Fruit fly (Drosophila melanogaster): ENCODE results near the gene CG7149.

CG7149 gene

DNA sequence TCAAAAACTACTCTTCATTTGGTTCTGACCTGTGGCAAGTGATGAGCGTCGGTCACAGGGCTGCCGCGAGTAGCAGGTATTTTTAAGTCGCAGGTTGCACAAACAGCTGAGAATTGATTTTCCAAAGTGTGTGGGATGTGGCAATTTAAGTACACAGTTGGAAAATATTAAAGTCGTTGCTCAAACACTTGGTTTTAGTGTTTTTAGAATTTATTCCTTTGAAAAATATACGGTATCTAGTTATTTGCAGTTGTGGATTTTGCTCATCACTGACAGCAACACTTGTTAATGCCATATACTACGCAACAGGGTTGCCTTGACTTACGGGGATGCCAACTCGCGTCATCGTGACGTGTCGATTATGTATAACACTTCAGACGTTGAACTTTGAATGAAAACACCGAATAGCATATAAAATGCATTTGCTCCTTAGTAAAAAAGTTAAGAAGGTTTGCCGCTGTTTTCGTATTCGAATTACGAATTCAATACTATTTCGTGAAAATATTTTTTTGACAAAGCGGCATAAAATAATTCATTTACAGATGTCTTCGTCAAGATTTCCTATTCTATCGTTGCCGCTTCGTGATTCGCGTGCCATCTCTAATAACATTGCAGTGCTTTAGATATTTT, 9.6 kb upstream of the CG7149 start, which contains the start of the genes Herp and r2d2:
Gene Herp, minus strand, starts transcription at position 255 of the 630 bp plus-strand sequence.
Gene r2d2, plus strand, starts transcription at position 344 of the 630 bp plus-strand sequence.
- TF ChIP-seq bab1 (GFP tag; optimal IDR thresholded peaks at IDR 0.05) (peak; percentile 89), cnc (optimal IDR thresholded peaks at IDR 0.05) (peak in 1 of 2 experiments; percentile 33), Clk (GFP tag; optimal IDR thresholded peaks at IDR 0.05) (peak; percentile 73), Hr96 (GFP tag; optimal IDR thresholded peaks at IDR 0.05) (peak; percentile 96), CG7101 (tag; optimal IDR thresholded peaks at IDR 0.05) (peak; percentile 91), toe (GFP tag; optimal IDR thresholded peaks at IDR 0.05) (peak; percentile 97), tj (GFP tag; optimal IDR thresholded peaks at IDR 0.05) (peak; percentile 68), CG12768 (GFP tag; optimal IDR thresholded peaks at IDR 0.05) (peak; percentile 96), CG5204 (GFP tag; optimal IDR thresholded peaks at IDR 0.05) (peak; percentile 94), ovo (GFP tag; optimal IDR thresholded peaks at IDR 0.05) (peak; percentile 90), CG33017 (tag; optimal IDR thresholded peaks at IDR 0.05) (peak; percentile 92), CG14711 (tag; optimal IDR thresholded peaks at IDR 0.05) (peak; percentile 85), CG11617 (GFP tag; optimal IDR thresholded peaks at IDR 0.05) (peak; percentile 91), Mnt (GFP tag; optimal IDR thresholded peaks at IDR 0.05) (peak; percentile 90), CG1620 (GFP tag; optimal IDR thresholded peaks at IDR 0.05) (peak; percentile 92), Crg-1 (GFP tag; optimal IDR thresholded peaks at IDR 0.05) (peak; percentile 89), cic (GFP tag; optimal IDR thresholded peaks at IDR 0.05) (peak; percentile 66), kay (GFP tag; ENCODE audit: borderline replicate concordance) (peak; percentile 84), pad (GFP tag; optimal IDR thresholded peaks at IDR 0.05) (peak; percentile 79), CG7045 (GFP tag; optimal IDR thresholded peaks at IDR 0.05) (peak; percentile 90)

DNA sequence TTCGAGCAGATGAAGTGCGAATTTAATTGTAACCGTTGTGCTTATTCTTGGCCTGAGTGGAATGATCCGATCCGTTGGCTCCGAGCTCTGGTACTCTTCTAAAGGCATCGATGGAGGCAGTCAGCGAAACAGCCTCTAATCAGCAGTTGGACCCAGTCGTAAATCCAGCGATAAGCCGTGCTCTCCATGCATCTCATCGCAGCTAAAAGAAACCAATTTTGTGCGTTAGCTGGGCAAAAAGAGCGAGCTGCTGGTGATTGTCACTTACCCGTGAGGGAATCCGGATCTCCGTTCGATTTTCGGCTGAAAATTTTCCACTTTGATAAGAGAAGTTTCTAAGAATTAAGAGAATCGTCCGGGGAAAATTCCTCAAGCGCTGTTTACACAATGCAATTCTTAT, 5.5 kb upstream of the CG7149 start, which contains the start of gene LKRSDH:
Gene LKRSDH, minus strand, starts transcription at position 101 of the 400 bp plus-strand sequence.
- TF ChIP-seq cic (GFP tag; optimal IDR thresholded peaks at IDR 0.05) (peak; percentile 21), CG11617 (GFP tag; optimal IDR thresholded peaks at IDR 0.05) (no peak)

DNA sequence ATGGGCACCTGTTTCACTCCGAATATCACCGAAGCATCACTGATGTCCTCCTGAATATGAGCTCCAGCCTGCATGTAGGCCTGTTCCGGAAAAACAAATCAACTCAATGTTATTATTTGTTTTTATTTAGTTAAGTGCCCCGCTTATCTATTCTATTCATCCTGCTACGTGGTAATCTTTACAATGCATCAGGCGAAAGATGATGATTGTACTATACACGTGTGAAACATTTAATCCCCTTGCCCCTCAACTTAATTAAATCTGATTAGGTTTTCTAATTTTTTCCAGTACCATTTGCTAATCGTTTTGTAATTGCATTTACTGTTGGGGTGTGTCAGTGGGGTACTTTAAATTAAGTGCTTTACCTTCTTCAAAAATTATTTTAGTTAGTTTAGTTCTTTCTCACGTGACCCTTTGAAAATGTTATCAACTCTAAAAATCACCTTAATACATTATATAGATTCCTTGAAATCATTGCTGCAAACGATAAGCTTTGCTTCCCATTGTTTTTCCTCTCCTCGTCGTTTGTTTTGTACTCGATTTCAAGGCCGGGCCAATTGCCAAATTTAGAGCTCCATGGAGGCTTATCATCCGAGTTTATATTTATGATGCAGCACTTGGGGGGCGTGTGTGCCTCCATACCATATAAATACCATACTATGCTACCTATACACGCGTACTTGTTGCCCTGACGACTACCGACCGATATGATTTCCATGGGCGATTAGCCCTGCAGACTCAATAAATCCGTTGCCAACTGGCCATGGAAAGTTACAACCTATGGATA, 4.5 kb upstream of the CG7149 start:
- TF ChIP-seq kay (GFP tag; ENCODE audit: borderline replicate concordance) (peak; percentile 80), CG1620 (GFP tag; optimal IDR thresholded peaks at IDR 0.05) (no peak), cic (GFP tag; optimal IDR thresholded peaks at IDR 0.05) (peak; percentile 89), Mnt (GFP tag; optimal IDR thresholded peaks at IDR 0.05) (peak; percentile 47), cnc (optimal IDR thresholded peaks at IDR 0.05) (no peak)

DNA sequence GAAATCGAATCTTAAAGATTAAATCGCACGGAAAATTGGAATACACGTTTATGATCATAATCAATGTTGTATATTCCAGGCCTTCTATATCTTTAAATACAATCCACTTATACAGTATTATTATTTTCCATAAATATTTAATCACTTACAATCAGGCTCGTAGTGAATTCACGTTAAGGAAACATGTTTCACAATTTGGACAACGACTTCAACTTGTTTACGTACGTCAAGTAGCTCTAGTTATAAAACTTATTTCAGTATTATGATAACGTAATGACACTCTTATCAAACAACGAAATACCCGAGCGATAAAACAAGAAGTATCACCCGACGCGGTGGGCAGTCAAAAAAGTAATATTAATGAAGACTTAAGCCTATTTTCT, 990 bp upstream of the CG7149 start:
- TF ChIP-seq CG7101 (tag; optimal IDR thresholded peaks at IDR 0.05) (no peak), kay (GFP tag; ENCODE audit: borderline replicate concordance) (peak; percentile 91), CG14711 (tag; optimal IDR thresholded peaks at IDR 0.05) (no peak), tj (GFP tag; optimal IDR thresholded peaks at IDR 0.05) (no peak)

DNA sequence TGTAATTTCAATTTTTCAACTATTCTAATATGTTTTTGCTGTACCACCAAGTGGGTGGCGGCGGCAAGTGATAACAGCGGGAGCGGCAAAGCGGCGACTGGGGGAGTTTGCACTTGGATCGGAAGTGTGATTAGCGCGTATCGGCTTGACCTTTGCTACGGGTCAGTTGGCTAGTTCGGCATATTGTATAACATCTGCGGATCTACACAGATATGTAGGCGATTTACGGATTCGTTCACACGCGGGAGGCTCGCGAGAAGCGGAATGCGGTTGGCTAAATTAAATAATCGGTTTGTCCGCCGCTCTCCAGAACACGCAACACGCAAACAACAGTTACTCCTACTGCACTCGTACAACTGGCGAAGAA, 293 bp downstream of the CG7149 start:
- TF ChIP-seq CG14711 (tag; optimal IDR thresholded peaks at IDR 0.05) (no peak), CG5204 (GFP tag; optimal IDR thresholded peaks at IDR 0.05) (no peak), CG11617 (GFP tag; optimal IDR thresholded peaks at IDR 0.05) (no peak), Hr96 (GFP tag; optimal IDR thresholded peaks at IDR 0.05) (no peak), pad (GFP tag; optimal IDR thresholded peaks at IDR 0.05) (no peak), toe (GFP tag; optimal IDR thresholded peaks at IDR 0.05) (no peak), cic (GFP tag; optimal IDR thresholded peaks at IDR 0.05) (no peak), ovo (GFP tag; optimal IDR thresholded peaks at IDR 0.05) (no peak), CG33017 (tag; optimal IDR thresholded peaks at IDR 0.05) (no peak), Crg-1 (GFP tag; optimal IDR thresholded peaks at IDR 0.05) (no peak), CG12768 (GFP tag; optimal IDR thresholded peaks at IDR 0.05) (no peak), bab1 (GFP tag; optimal IDR thresholded peaks at IDR 0.05) (no peak), tj (GFP tag; optimal IDR thresholded peaks at IDR 0.05) (no peak), CG1620 (GFP tag; optimal IDR thresholded peaks at IDR 0.05) (no peak), CG7045 (GFP tag; optimal IDR thresholded peaks at IDR 0.05) (no peak), cnc (optimal IDR thresholded peaks at IDR 0.05) (no peak), kay (GFP tag; ENCODE audit: borderline replicate concordance) (no peak)

DNA sequence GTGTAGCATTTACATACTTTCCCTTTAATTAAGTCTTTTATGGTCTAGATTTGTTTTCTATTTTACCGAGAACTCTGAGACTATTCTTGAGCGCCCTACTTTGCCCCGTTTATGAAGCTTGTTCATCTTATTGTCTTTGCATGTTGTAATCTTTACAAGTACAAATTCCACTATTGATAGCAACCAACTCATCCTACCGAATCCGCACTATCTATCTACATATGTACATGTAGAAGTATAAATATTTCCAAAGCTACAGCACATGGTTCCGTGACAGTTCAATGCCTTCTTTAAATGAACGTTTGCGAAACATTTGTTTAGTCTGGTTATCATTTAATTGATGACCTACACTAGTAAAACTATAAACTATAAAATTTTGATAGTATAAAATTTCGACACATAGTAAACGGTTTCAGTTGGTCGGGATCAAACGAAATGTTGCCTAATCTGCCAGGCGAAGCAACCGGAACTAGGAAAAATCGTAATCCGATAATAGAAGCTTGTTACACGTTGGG, 1.3 kb downstream of the CG7149 start:
- TF ChIP-seq kay (GFP tag; ENCODE audit: borderline replicate concordance) = peak; percentile 24
- no peak for TF ChIP-seq toe (GFP tag; optimal IDR thresholded peaks at IDR 0.05)
- peak; percentile 5 for TF ChIP-seq Mnt (GFP tag; optimal IDR thresholded peaks at IDR 0.05)
